Fruit fly (Drosophila melanogaster): ENCODE data around the gene Or2a.

DNA sequence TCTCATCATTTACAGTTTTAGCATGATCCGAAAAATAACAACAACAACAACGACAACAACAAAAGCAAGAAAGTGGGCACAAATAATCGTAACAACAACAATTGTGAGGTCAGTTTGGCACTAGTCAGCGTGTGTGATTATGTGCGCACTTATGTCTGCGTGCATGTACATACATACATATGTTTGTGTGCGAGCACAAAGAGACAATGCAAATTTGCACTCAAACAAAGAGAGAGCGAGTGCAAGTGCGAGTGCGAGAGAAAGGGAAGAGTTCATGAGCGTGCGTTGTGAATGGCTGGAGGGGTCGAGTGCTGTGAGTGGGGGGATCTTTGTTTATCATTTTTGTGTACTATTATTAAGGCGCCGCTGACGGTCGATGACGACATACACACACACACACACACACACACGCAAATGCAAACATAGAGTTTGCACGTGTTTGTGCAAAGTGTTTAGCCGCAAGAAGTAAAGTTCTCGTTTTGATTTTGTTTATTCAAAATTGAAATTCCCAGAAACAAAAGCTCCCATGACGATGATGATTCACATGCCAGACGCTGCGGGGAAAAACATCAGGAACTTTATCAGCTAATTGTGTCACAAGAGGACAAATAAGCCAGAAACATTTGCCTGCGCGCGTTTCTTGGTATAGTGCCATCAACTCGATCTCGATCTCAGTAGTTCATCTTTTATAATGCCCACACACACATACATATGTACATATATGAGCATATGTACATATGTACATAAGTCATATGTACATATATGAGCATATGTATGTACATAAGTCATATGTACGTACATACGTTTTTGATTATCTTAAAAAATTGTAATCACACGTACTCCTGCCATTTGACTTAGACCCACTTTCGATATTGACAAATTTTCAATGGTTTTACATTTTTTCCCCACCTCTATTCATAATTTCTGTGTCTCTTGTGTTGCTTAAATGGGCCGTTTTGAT is 48.7 kb downstream of the Or2a start:
- TF ChIP-seq Ets96B (tag; optimal IDR thresholded peaks at IDR 0.05): peak; percentile 27
- peak; percentile 30; the same call in 1 of the 2 replicates for TF ChIP-seq CG11294 (GFP tag; IDR thresholded peaks at IDR 0.05)
- TF ChIP-seq CG3032 (tag; optimal IDR thresholded peaks at IDR 0.05): peak; percentile 33
- TF ChIP-seq dsx (GFP tag; optimal IDR thresholded peaks at IDR 0.05; ENCODE audit: poor library complexity, severe bottlenecking): peak; percentile 44
- TF ChIP-seq CG11762 (GFP tag; optimal IDR thresholded peaks at IDR 0.05; ENCODE audit: insufficient read depth): no peak
- TF ChIP-seq CG6808 (GFP tag; optimal IDR thresholded peaks at IDR 0.05): no peak
- TF ChIP-seq Eip78C (GFP tag): peak; percentile 80
- peak; percentile 70; the same call in 2 of the 3 replicates for TF ChIP-seq eg (GFP tag; IDR thresholded peaks at IDR 0.05)

Data from whole organism, prepupa.